Fruit fly (Drosophila melanogaster): Measurements from ENCODE around the gene CG43346.

Gene CG43346

dm6 chr2L:21149053-21149452 lies 19.3 kb downstream of the CG43346 start (continued):
- no peak for TF ChIP-seq dac (GFP tag; optimal IDR thresholded peaks at IDR 0.05)
- TF ChIP-seq CG10631 (GFP tag; optimal IDR thresholded peaks at IDR 0.05), result peak; percentile 40
- no peak for TF ChIP-seq CG32006 (GFP tag; optimal IDR thresholded peaks at IDR 0.05)
- no peak for TF ChIP-seq Ets21C (GFP tag; optimal IDR thresholded peaks at IDR 0.05)
- TF ChIP-seq CG8632 (GFP tag; optimal IDR thresholded peaks at IDR 0.05), result no peak
- TF ChIP-seq cyc (GFP tag; optimal IDR thresholded peaks at IDR 0.05), result peak; percentile 16
- TF ChIP-seq Hr38 (GFP tag; optimal IDR thresholded peaks at IDR 0.05), result no peak
- peak; percentile 71; the same call in 2 of the 3 replicates for TF ChIP-seq CG6163 (GFP tag; IDR thresholded peaks at IDR 0.05)
- no peak for TF ChIP-seq fkh (GFP tag; optimal IDR thresholded peaks at IDR 0.05)
- TF ChIP-seq CG3032 (tag; optimal IDR thresholded peaks at IDR 0.05), result peak; percentile 35
- TF ChIP-seq CG16779 (tag; optimal IDR thresholded peaks at IDR 0.05), result no peak
- TF ChIP-seq Sox15 (GFP tag; optimal IDR thresholded peaks at IDR 0.05), result no peak
- no peak for TF ChIP-seq CG34406 (GFP tag; optimal IDR thresholded peaks at IDR 0.05)
- no peak for TF ChIP-seq CG9139 (GFP tag; optimal IDR thresholded peaks at IDR 0.05)
- TF ChIP-seq CG15336 (GFP tag; IDR thresholded peaks at IDR 0.05), result peak; percentile 71
- no peak for TF ChIP-seq CG10669 (GFP tag; optimal IDR thresholded peaks at IDR 0.05)

- no peak for TF ChIP-seq Sox14 (GFP tag; optimal IDR thresholded peaks at IDR 0.05)
- no peak for TF ChIP-seq CG6854 (GFP tag; optimal IDR thresholded peaks at IDR 0.05)
- no peak for TF ChIP-seq Hr38 (GFP tag; optimal IDR thresholded peaks at IDR 0.05)
- TF ChIP-seq CG34406 (GFP tag; optimal IDR thresholded peaks at IDR 0.05), result no peak
- no peak for TF ChIP-seq lz (GFP tag; optimal IDR thresholded peaks at IDR 0.05)
- TF ChIP-seq Smox (GFP tag; optimal IDR thresholded peaks at IDR 0.05), result no peak
- no peak for TF ChIP-seq Eip93F (GFP tag; optimal IDR thresholded peaks at IDR 0.05)
- no peak for TF ChIP-seq CG3919 (GFP tag; optimal IDR thresholded peaks at IDR 0.05)
- no peak for TF ChIP-seq salr (GFP tag; optimal IDR thresholded peaks at IDR 0.05)
- no peak for TF ChIP-seq fkh (GFP tag; optimal IDR thresholded peaks at IDR 0.05)
- TF ChIP-seq CG8119 (GFP tag; IDR thresholded peaks at IDR 0.05), result no peak
These were observed 20.1 kb downstream of the CG43346 start, which contains the start of gene del for dm6 chr2L:21148242-21148641. del (minus strand) TSS chr2L:21148546.

- TF ChIP-seq Sox15 (GFP tag; optimal IDR thresholded peaks at IDR 0.05) (peak; percentile 22), acj6 (GFP tag; optimal IDR thresholded peaks at IDR 0.05) (no peak), Gug (GFP tag; IDR thresholded peaks at IDR 0.05) (no peak), Sox102F (GFP tag; optimal IDR thresholded peaks at IDR 0.05) (no peak), Hr4 (GFP tag; optimal IDR thresholded peaks at IDR 0.05) (no peak), ss (GFP tag; optimal IDR thresholded peaks at IDR 0.05) (no peak), CG3032 (tag; optimal IDR thresholded peaks at IDR 0.05) (peak; percentile 42), OdsH (GFP tag; optimal IDR thresholded peaks at IDR 0.05) (no peak), vri (GFP tag; optimal IDR thresholded peaks at IDR 0.05) (no peak), CG11762 (GFP tag; optimal IDR thresholded peaks at IDR 0.05; ENCODE audit: insufficient read depth) (no peak), CG10669 (GFP tag; optimal IDR thresholded peaks at IDR 0.05) (no peak), CG7368 (GFP tag; optimal IDR thresholded peaks at IDR 0.05) (no peak), Ets96B (tag; optimal IDR thresholded peaks at IDR 0.05) (no peak), CG8632 (GFP tag; optimal IDR thresholded peaks at IDR 0.05) (no peak), net (GFP tag; optimal IDR thresholded peaks at IDR 0.05) (no peak), CG32006 (GFP tag; optimal IDR thresholded peaks at IDR 0.05) (no peak), CG9139 (GFP tag; optimal IDR thresholded peaks at IDR 0.05) (no peak), CG10631 (GFP tag; optimal IDR thresholded peaks at IDR 0.05) (no peak), CG11902 (GFP tag; optimal IDR thresholded peaks at IDR 0.05) (peak; percentile 32), achi (GFP tag; optimal IDR thresholded peaks at IDR 0.05) (no peak), cyc (GFP tag; optimal IDR thresholded peaks at IDR 0.05) (peak; percentile 44), CG31627 (GFP tag; optimal IDR thresholded peaks at IDR 0.05) (peak; percentile 59), CG1621 (tag; optimal IDR thresholded peaks at IDR 0.05) (no peak), Hr39 (GFP tag; optimal IDR thresholded peaks at IDR 0.05) (peak; percentile 64), CG6792 (GFP tag; optimal IDR thresholded peaks at IDR 0.05) (no peak), CG34406 (GFP tag; optimal IDR thresholded peaks at IDR 0.05) (no peak), Sox14 (GFP tag; optimal IDR thresholded peaks at IDR 0.05) (no peak), esn (GFP tag; optimal IDR thresholded peaks at IDR 0.05) (peak; percentile 26), spab (GFP tag; optimal IDR thresholded peaks at IDR 0.05) (no peak), CG6854 (GFP tag; optimal IDR thresholded peaks at IDR 0.05) (no peak), svp (GFP tag) (no peak), Eip78C (GFP tag) (peak; percentile 62), CG8119 (GFP tag; IDR thresholded peaks at IDR 0.05) (no peak), dsx (GFP tag; optimal IDR thresholded peaks at IDR 0.05; ENCODE audit: poor library complexity, severe bottlenecking) (no peak), Ets21C (GFP tag; optimal IDR thresholded peaks at IDR 0.05) (peak; percentile 29), CG16779 (tag; optimal IDR thresholded peaks at IDR 0.05) (no peak), fd59A (GFP tag; optimal IDR thresholded peaks at IDR 0.05) (no peak)
These were observed 25.4 kb downstream of the CG43346 start, which contains the start of gene pths for dm6 chr2L:21142972-21143385. pths (plus strand) TSS chr2L:21143229.
